Fruit fly (Drosophila melanogaster) whole organism, prepupa: ENCODE data around the gene bcd.

ENCODE experiments used
- CG11762 ChIP-seq: fragments of 200-800 bp; sonication (Bioruptor generic); optimal IDR thresholded peaks from 3 replicates; lab custom pipeline; 2016; ENCODE audit warnings: missing biosample characterization, missing genetic modification characterization; ENCODE audit not compliant: insufficient read depth
- CG11902 ChIP-seq: fragments of 200-800 bp; sonication (Bioruptor generic); optimal IDR thresholded peaks from 3 replicates; lab custom pipeline; 2016; ENCODE audit warnings: missing biosample characterization, missing genetic modification characterization
- CG1621 ChIP-seq: fragments of 200-800 bp; sonication (Bioruptor generic); optimal IDR thresholded peaks from 3 replicates; lab custom pipeline; 2018; ENCODE audit warnings: missing biosample characterization, mild to moderate bottlenecking, missing genetic modification characterization
- CG3032 ChIP-seq: fragments of 200-800 bp; optimal IDR thresholded peaks from 2 replicates; lab custom pipeline; 2019; ENCODE audit warnings: missing biosample characterization, mild to moderate bottlenecking, missing genetic modification characterization, moderate library complexity
- CG31627 ChIP-seq: fragments of 200-800 bp; sonication (Bioruptor generic); optimal IDR thresholded peaks from 3 replicates; lab custom pipeline; 2016; ENCODE audit warnings: missing biosample characterization, missing genetic modification characterization
- CG32006 ChIP-seq: fragments of 200-800 bp; sonication (Bioruptor generic); optimal IDR thresholded peaks from 3 replicates; lab custom pipeline; 2017; ENCODE audit warnings: missing biosample characterization, mild to moderate bottlenecking, missing genetic modification characterization
- CG34406 ChIP-seq: fragments of 200-800 bp; sonication (Bioruptor generic); optimal IDR thresholded peaks from 3 replicates; lab custom pipeline; 2016; ENCODE audit warnings: missing biosample characterization, missing genetic modification characterization
- CG4318 ChIP-seq: fragments of 200-800 bp; sonication (Bioruptor generic); optimal IDR thresholded peaks from 3 replicates; lab custom pipeline; 2017; ENCODE audit warnings: missing biosample characterization, mild to moderate bottlenecking, missing genetic modification characterization
- CG6163 ChIP-seq: fragments of 200-800 bp; sonication (Bioruptor generic); IDR thresholded peaks from 3 replicates; pipeline ENCODE4 v1.3.6; 2022; ENCODE audit warnings: missing biosample characterization, missing genetic modification characterization
- CG6854 ChIP-seq: fragments of 200-800 bp; sonication (Bioruptor generic); optimal IDR thresholded peaks from 2 replicates; lab custom pipeline; 2017; ENCODE audit warnings: missing biosample characterization, mild to moderate bottlenecking, missing genetic modification characterization
- CG7368 ChIP-seq: fragments of 200-800 bp; sonication (Bioruptor generic); optimal IDR thresholded peaks from 3 replicates; lab custom pipeline; 2016; ENCODE audit warnings: missing biosample characterization, missing genetic modification characterization
- CG8319 ChIP-seq: fragments of 200-800 bp; sonication (Bioruptor generic); optimal IDR thresholded peaks from 3 replicates; lab custom pipeline; 2016; ENCODE audit warnings: missing biosample characterization, missing genetic modification characterization
- CG8632 ChIP-seq: fragments of 200-800 bp; sonication (Bioruptor generic); optimal IDR thresholded peaks from 3 replicates; lab custom pipeline; 2016; ENCODE audit warnings: missing biosample characterization, missing genetic modification characterization
- CG9139 ChIP-seq: fragments of 200-800 bp; sonication (Bioruptor generic); optimal IDR thresholded peaks from 3 replicates; lab custom pipeline; 2017; ENCODE audit warnings: missing biosample characterization, mild to moderate bottlenecking, missing genetic modification characterization
- Eip75B ChIP-seq: fragments of 200-800 bp; sonication (Bioruptor generic); optimal IDR thresholded peaks from 3 replicates; lab custom pipeline; 2016; ENCODE audit warnings: missing biosample characterization, missing genetic modification characterization
- Eip78C ChIP-seq: fragments of 200-800 bp; sonication (Bioruptor generic); peaks from one replicate; lab custom pipeline; 2016; ENCODE audit warnings: missing biosample characterization, missing genetic modification characterization
- Ets96B ChIP-seq: fragments of 200-800 bp; optimal IDR thresholded peaks from 2 replicates; lab custom pipeline; 2019; ENCODE audit warnings: missing biosample characterization, mild to moderate bottlenecking, missing genetic modification characterization, moderate library complexity
- Hr38 ChIP-seq: sonication (Bioruptor generic); optimal IDR thresholded peaks from 2 replicates; lab custom pipeline; 2016; ENCODE audit warnings: missing biosample characterization, missing genetic modification characterization
- Lpt ChIP-seq: fragments of 200-800 bp; sonication (Bioruptor generic); optimal IDR thresholded peaks from 3 replicates; lab custom pipeline; 2016; ENCODE audit warnings: missing biosample characterization, missing genetic modification characterization
- Met ChIP-seq: fragments of 200-800 bp; sonication (Bioruptor generic); optimal IDR thresholded peaks from 3 replicates; lab custom pipeline; 2016; ENCODE audit warnings: missing biosample characterization, missing genetic modification characterization
- OdsH ChIP-seq: fragments of 200-800 bp; sonication (Bioruptor generic); optimal IDR thresholded peaks from 3 replicates; lab custom pipeline; 2016; ENCODE audit warnings: missing biosample characterization, missing genetic modification characterization
- Sox14 ChIP-seq: fragments of 200-800 bp; sonication (Bioruptor generic); optimal IDR thresholded peaks from 3 replicates; lab custom pipeline; 2016; ENCODE audit warnings: missing biosample characterization, missing genetic modification characterization
- cyc ChIP-seq: fragments of 200-800 bp; sonication (Bioruptor generic); optimal IDR thresholded peaks from 3 replicates; lab custom pipeline; 2016; ENCODE audit warnings: missing biosample characterization, missing genetic modification characterization
- dsx ChIP-seq: fragments of 200-800 bp; optimal IDR thresholded peaks from 3 replicates; lab custom pipeline; 2019; ENCODE audit warnings: missing biosample characterization, mild to moderate bottlenecking, missing genetic modification characterization, moderate library complexity; ENCODE audit not compliant: poor library complexity, severe bottlenecking
- eg ChIP-seq: fragments of 200-800 bp; sonication (Bioruptor generic); IDR thresholded peaks from 3 replicates; pipeline ENCODE4 v1.3.6; 2022; ENCODE audit warnings: missing biosample characterization, missing genetic modification characterization
- fd59A ChIP-seq: fragments of 200-800 bp; sonication (Bioruptor generic); optimal IDR thresholded peaks from 2 replicates; lab custom pipeline; 2017; ENCODE audit warnings: missing biosample characterization, mild to moderate bottlenecking, missing genetic modification characterization, missing genetic modification reagents
- fd85E ChIP-seq: fragments of 200-800 bp; sonication (Bioruptor generic); optimal IDR thresholded peaks from 3 replicates; lab custom pipeline; 2016; ENCODE audit warnings: missing biosample characterization, missing genetic modification characterization
- fkh ChIP-seq: fragments of 200-800 bp; sonication (Bioruptor generic); optimal IDR thresholded peaks from 3 replicates; lab custom pipeline; 2017; ENCODE audit warnings: missing biosample characterization, mild to moderate bottlenecking, missing genetic modification characterization, moderate library complexity
- lz ChIP-seq: fragments of 200-800 bp; sonication (Bioruptor generic); optimal IDR thresholded peaks from 3 replicates; lab custom pipeline; 2016; ENCODE audit warnings: missing biosample characterization, missing genetic modification characterization
- pdm3 ChIP-seq: fragments of 200-800 bp; sonication (Bioruptor generic); optimal IDR thresholded peaks from 3 replicates; lab custom pipeline; 2016; ENCODE audit warnings: missing biosample characterization, missing genetic modification characterization
- salr ChIP-seq, 2 experiments: fragments of 200-800 bp; sonication (Bioruptor generic); optimal IDR thresholded peaks; 3 replicates each; lab custom pipeline; 2016 to 2018; ENCODE audit warnings: missing biosample characterization in 2 of 2, missing genetic modification characterization in 2 of 2, mild to moderate bottlenecking in 1 of 2
- svp ChIP-seq: fragments of 200-800 bp; sonication (Bioruptor generic); peaks from one replicate; lab custom pipeline; 2016; ENCODE audit warnings: missing biosample characterization, missing genetic modification characterization

Gene bcd

DNA sequence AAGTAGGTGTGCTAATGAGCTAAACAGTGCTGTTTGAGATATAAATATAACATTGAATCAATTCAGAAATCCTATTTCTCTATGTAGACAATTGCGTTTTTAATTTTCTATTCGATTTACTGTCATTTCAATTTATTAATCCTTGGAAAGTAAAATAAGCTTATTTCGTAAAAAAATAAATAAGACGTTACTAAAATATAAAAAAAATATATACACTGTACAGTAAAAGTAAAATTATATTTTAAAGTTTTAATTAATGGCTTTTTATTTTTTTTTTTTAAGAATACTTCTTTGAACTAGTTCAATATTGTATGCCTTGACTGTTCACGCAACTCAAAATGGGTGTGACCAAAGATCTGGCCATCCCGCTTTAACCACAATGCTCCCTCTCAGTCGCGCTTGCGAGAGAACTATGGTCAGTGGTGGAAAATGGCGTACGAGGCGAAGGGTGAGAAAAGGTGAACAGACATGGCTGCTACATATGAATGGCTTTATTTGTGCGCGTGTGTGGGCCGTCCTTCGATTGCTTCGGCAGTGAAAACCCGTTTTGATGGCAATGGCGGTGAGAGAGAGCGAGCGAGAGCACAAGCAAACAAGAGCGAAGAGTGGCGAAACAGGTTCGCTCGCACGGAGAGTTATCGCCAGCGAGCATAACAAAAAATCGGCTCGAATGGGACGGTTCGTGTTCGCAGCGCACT is 32.1 kb upstream of the bcd start, which contains the start of gene Dfd (continued):
- TF ChIP-seq lz (GFP tag; lab: Kevin White, UChicago) (peak; percentile 6), CG3032 (no peak), dsx (GFP tag; lab: Kevin White, UChicago) (no peak), CG6163 (no peak; the same call in 2 of the 3 replicates), eg (peak; percentile 39; the same call in 2 of the 3 replicates), svp (GFP tag; lab: Kevin White, UChicago) (peak; percentile 68), Eip75B (GFP tag; lab: Kevin White, UChicago) (no peak), CG7368 (no peak)

DNA sequence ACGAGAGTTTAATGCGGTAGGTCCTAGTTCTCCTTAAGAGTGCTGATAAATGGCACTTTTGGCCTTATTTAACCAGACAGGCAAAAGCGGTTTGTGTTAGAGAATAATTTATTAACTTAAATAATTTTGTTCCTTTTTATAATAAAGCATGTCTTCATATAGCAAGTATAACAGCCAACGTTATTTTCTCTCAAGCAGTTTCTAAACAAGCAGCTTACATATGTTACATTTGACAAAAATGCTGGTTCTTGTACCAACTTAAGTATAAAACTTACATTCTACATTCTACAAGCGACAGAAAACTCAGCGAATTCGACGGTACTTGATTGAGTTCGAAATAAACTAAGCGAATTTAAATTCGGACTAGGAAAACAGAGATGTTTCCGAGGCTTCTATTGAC is 20.7 kb upstream of the bcd start:
- TF ChIP-seq CG32006 = no peak
- no peak for TF ChIP-seq CG9139 (GFP tag; lab: Kevin White, UChicago)
- TF ChIP-seq Sox14 (GFP tag; lab: Kevin White, UChicago) = no peak
- TF ChIP-seq lz (GFP tag; lab: Kevin White, UChicago) = no peak
- TF ChIP-seq fkh = no peak
- no peak for TF ChIP-seq svp (GFP tag; lab: Kevin White, UChicago)
- TF ChIP-seq CG34406 (GFP tag; lab: Kevin White, UChicago) = no peak
- TF ChIP-seq CG4318 = no peak
- no peak for TF ChIP-seq pdm3
- TF ChIP-seq CG11902 = no peak
- no peak for TF ChIP-seq CG1621 (tag; lab: Kevin White, UChicago)
- TF ChIP-seq Eip75B (GFP tag; lab: Kevin White, UChicago) = no peak
- no peak for TF ChIP-seq salr (GFP tag; optimal IDR thresholded peaks at IDR 0.05; lab: Kevin White, UChicago)
- no peak for TF ChIP-seq Ets96B
- TF ChIP-seq CG3032 = no peak
- TF ChIP-seq Lpt (GFP tag; lab: Kevin White, UChicago) = no peak
- TF ChIP-seq fd59A (GFP tag; lab: Kevin White, UChicago) = no peak
- no peak for TF ChIP-seq OdsH (GFP tag; lab: Kevin White, UChicago)

DNA sequence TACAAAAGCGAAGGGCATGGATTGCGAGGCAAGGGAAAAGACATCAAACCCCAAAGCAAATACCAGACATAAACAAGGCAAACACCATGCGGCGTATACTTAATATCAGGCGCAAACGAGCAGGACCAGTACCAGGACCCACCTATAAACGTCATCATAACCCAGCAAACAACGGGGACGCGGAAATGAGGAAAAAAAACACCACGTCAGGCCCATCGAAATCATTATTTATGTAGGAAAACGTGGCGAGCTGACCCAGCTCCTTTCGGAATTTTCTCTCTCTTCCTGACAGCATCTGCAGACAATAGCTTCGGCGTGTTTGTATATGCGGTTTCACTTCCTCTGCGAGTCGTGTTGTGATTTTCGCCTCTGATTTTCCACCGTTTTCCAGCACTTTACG is 17.5 kb upstream of the bcd start:
- TF ChIP-seq fd85E (GFP tag; lab: Kevin White, UChicago) = no peak
- no peak for TF ChIP-seq pdm3
- TF ChIP-seq CG34406 (GFP tag; lab: Kevin White, UChicago) = no peak
- TF ChIP-seq CG7368 = no peak
- no peak for TF ChIP-seq Met (GFP tag; lab: Kevin White, UChicago)
- TF ChIP-seq Sox14 (GFP tag; lab: Kevin White, UChicago) = no peak
- TF ChIP-seq CG32006 = no peak

DNA sequence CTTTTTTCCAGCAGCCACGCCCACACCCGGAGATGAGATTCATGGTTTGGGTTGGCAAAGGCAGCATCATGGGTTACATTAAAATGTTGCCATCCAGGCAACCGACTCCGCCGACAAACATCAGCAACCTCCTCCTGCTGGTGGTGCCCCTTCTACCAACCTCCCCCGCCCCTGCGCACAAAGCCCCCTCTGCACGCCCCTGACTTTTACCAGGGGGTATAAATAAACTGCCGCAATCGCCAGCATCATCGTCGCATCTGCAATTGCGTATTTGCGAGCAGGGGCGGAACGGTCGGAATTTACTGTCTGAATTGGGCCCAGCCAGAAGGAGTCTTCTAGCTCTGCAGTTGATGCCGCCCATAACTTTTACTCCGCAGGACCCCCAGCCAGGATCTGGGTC is 12.5 kb upstream of the bcd start:
- TF ChIP-seq CG31627 (GFP tag; lab: Kevin White, UChicago) (no peak), CG8632 (GFP tag; lab: Kevin White, UChicago) (no peak), Hr38 (no peak), CG8319 (GFP tag; lab: Kevin White, UChicago) (no peak), fkh (no peak), Lpt (GFP tag; lab: Kevin White, UChicago) (no peak), pdm3 (no peak), CG11762 (GFP tag; lab: Kevin White, UChicago) (no peak), fd59A (GFP tag; lab: Kevin White, UChicago) (no peak), cyc (GFP tag; lab: Kevin White, UChicago) (no peak), CG9139 (GFP tag; lab: Kevin White, UChicago) (no peak), CG3032 (no peak), CG6854 (no peak)
- TF ChIP-seq, all 60 proteins: peak for 0

DNA sequence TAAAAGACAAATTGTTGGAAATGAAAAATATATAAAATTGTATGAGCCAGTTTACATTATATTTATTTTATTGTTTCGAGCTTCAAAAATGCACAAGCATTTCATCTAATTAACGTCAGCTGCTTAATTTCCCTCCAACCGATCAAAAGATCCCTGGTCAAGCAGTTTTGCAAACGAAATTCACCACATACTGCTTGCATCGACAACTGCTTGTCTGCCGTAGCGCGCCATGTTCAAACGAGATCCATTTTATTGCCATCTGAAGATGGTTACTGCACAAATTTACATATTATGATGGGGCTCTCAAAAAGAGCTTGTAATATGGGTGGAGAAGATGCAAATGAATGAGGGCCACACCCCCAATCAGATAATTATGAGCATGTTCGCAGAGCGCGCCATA is 9.0 kb upstream of the bcd start:
- TF ChIP-seq pdm3 (no peak), CG4318 (no peak), Eip78C (peak; percentile 18)
